Worm (Caenorhabditis elegans) whole organism, L2 larva: ENCODE data around the gene C48B4.8.
A peak's percentile ranks its signal among the peaks of the same experiment; 100 is the strongest.

ENCODE experiments used
- C34F6.9 ChIP-seq: fragments of 150-350 bp; optimal IDR thresholded peaks from 2 replicates; lab custom pipeline; 2014; ENCODE audit warnings: missing biosample characterization, missing genetic modification characterization
- F13H6.1 ChIP-seq: sonication (generic microtip); optimal IDR thresholded peaks from 2 replicates; lab custom pipeline; 2016; ENCODE audit warnings: missing genetic modification characterization, missing compliant biosample characterization
- ama-1 ChIP-seq: fragments of 150-350 bp; optimal IDR thresholded peaks from 2 replicates; lab custom pipeline; 2018; ENCODE audit warnings: inconsistent platforms
- blmp-1 ChIP-seq: sonication (generic microtip); optimal IDR thresholded peaks from 2 replicates; lab custom pipeline; 2017; ENCODE audit warnings: missing genetic modification characterization, mild to moderate bottlenecking, missing compliant biosample characterization, antibody characterized with exemption, moderate library complexity; ENCODE audit not compliant: insufficient read depth
- ceh-16 ChIP-seq: fragments of 150-350 bp; optimal IDR thresholded peaks from 2 replicates; lab custom pipeline; 2014; ENCODE audit warnings: missing biosample characterization, missing genetic modification characterization
- ceh-82 ChIP-seq: fragments of 150-350 bp; optimal IDR thresholded peaks from 2 replicates; lab custom pipeline; 2014; ENCODE audit warnings: missing biosample characterization, missing genetic modification characterization
- elt-1 ChIP-seq: fragments of 150-350 bp; optimal IDR thresholded peaks from 2 replicates; lab custom pipeline; 2014; ENCODE audit warnings: missing biosample characterization, missing genetic modification characterization
- elt-3 ChIP-seq: sonication (generic microtip); optimal IDR thresholded peaks from 2 replicates; lab custom pipeline; 2017; ENCODE audit warnings: missing biosample characterization, missing genetic modification characterization
- lin-11 ChIP-seq: fragments of 150-350 bp; sonication (generic microtip); optimal IDR thresholded peaks from 2 replicates; lab custom pipeline; 2014; ENCODE audit warnings: missing biosample characterization, missing genetic modification characterization, inconsistent platforms, mixed read lengths
- lin-13 ChIP-seq: fragments of 150-350 bp; optimal IDR thresholded peaks from 2 replicates; lab custom pipeline; 2014; ENCODE audit warnings: missing biosample characterization, missing genetic modification reagents, missing genetic modification characterization
- lin-39 ChIP-seq: fragments of 150-350 bp; optimal IDR thresholded peaks from 2 replicates; lab custom pipeline; 2014; ENCODE audit warnings: missing biosample characterization, missing genetic modification reagents, missing genetic modification characterization
- lsy-2 ChIP-seq, 2 experiments: fragments of 150-350 bp in 1 of 2; sonication (generic microtip) in 1 of 2; optimal IDR thresholded peaks; 2 replicates each; lab custom pipeline; 2014 to 2017; ENCODE audit warnings: missing biosample characterization in 2 of 2, missing genetic modification characterization in 2 of 2
- mab-5 ChIP-seq: fragments of 150-350 bp; optimal IDR thresholded peaks from 2 replicates; lab custom pipeline; 2014; ENCODE audit warnings: missing biosample characterization, missing genetic modification characterization
- mbf-1 ChIP-seq: sonication (generic microtip); optimal IDR thresholded peaks from 2 replicates; lab custom pipeline; 2017; ENCODE audit warnings: missing biosample characterization, missing genetic modification characterization
- mdl-1 ChIP-seq, 2 experiments: fragments of 150-350 bp in 1 of 2; sonication (generic microtip) in 1 of 2; optimal IDR thresholded peaks; 2 replicates each; lab custom pipeline; 2017; ENCODE audit warnings: missing biosample characterization in 2 of 2, missing genetic modification characterization in 2 of 2
- nhr-10 ChIP-seq: sonication (generic microtip); optimal IDR thresholded peaks from 2 replicates; lab custom pipeline; 2017; ENCODE audit warnings: missing biosample characterization, missing genetic modification characterization
- nhr-11 ChIP-seq: fragments of 150-350 bp; optimal IDR thresholded peaks from 2 replicates; lab custom pipeline; 2014; ENCODE audit warnings: missing biosample characterization, missing genetic modification characterization
- nhr-12 ChIP-seq: fragments of 150-350 bp; optimal IDR thresholded peaks from 2 replicates; lab custom pipeline; 2014; ENCODE audit warnings: missing biosample characterization, missing genetic modification characterization
- nhr-129 ChIP-seq: fragments of 150-350 bp; optimal IDR thresholded peaks from 2 replicates; lab custom pipeline; 2014; ENCODE audit warnings: missing biosample characterization, missing genetic modification characterization
- nhr-23 ChIP-seq: fragments of 150-350 bp; optimal IDR thresholded peaks from 2 replicates; lab custom pipeline; 2014; ENCODE audit warnings: missing biosample characterization, missing genetic modification reagents, missing genetic modification characterization
- nhr-237 ChIP-seq: fragments of 150-350 bp; optimal IDR thresholded peaks from 2 replicates; lab custom pipeline; 2014; ENCODE audit warnings: missing biosample characterization, missing genetic modification characterization
- nhr-6 ChIP-seq: fragments of 150-350 bp; optimal IDR thresholded peaks from 2 replicates; lab custom pipeline; 2014; ENCODE audit warnings: missing biosample characterization, missing genetic modification characterization
- peb-1 ChIP-seq: fragments of 150-350 bp; optimal IDR thresholded peaks from 2 replicates; lab custom pipeline; 2014; ENCODE audit warnings: missing biosample characterization, missing genetic modification characterization
- sma-9 ChIP-seq, 2 experiments: fragments of 150-350 bp in 1 of 2; sonication (generic microtip) in 1 of 2; optimal IDR thresholded peaks; 2 replicates each; lab custom pipeline; 2014 to 2016; ENCODE audit warnings: missing genetic modification characterization in 2 of 2, mild to moderate bottlenecking in 1 of 2, missing biosample characterization in 1 of 2, missing compliant biosample characterization in 1 of 2, missing genetic modification reagents in 1 of 2, moderate library complexity in 1 of 2
- unc-39 ChIP-seq: fragments of 150-350 bp; optimal IDR thresholded peaks from 2 replicates; lab custom pipeline; 2014; ENCODE audit warnings: missing biosample characterization, missing genetic modification characterization
- unc-55 ChIP-seq: fragments of 150-350 bp; sonication (generic microtip); optimal IDR thresholded peaks from 3 replicates; lab custom pipeline; 2014; ENCODE audit warnings: missing biosample characterization, missing genetic modification reagents, missing genetic modification characterization
- zag-1 ChIP-seq: fragments of 150-350 bp; optimal IDR thresholded peaks from 2 replicates; lab custom pipeline; 2014; ENCODE audit warnings: missing biosample characterization, missing genetic modification characterization
- ztf-1 ChIP-seq: fragments of 200-800 bp; sonication (Bioruptor generic); conservative IDR thresholded peaks from 2 replicates; pipeline ENCODE4 v1.3.6; 2022; ENCODE audit warnings: missing genetic modification characterization, missing compliant biosample characterization
- ztf-11 ChIP-seq: sonication (generic microtip); optimal IDR thresholded peaks from 2 replicates; lab custom pipeline; 2017; ENCODE audit warnings: missing biosample characterization, missing genetic modification characterization
- ztf-4 ChIP-seq: fragments of 150-350 bp; optimal IDR thresholded peaks from 2 replicates; lab custom pipeline; 2014; ENCODE audit warnings: missing biosample characterization, missing genetic modification characterization

C48B4.8 gene

DNA sequence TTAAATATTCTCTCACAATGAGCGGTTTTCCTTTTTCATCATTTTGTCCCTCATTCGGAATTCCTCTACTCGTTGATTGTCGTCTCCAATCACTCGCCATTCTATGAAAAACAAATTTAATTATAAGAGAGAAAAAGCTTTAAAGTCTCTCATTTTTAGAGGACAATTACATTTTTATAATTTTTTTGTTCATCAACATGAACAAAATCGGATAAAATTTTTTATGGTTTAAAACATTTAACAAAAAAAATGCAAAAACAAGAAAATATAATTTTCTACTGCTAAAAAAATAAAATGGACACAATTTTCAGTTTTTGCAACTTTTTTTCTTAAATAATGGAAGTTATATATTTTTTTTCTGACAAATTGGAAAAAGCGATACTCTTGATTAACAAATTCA, 44.9 kb downstream of the C48B4.8 start, which contains the start of gene F55H2.7:
Gene F55H2.7, minus strand, starts transcription at position 101 of the 400 bp plus-strand sequence.
- TF ChIP-seq nhr-11 (tag; lab: Kevin White, UChicago) (no peak), ztf-1 (no peak), ceh-82 (tag; lab: Kevin White, UChicago) (no peak), ztf-4 (tag; lab: Kevin White, UChicago) (no peak), nhr-6 (tag; lab: Kevin White, UChicago) (no peak), nhr-23 (tag; lab: Kevin White, UChicago) (no peak)

DNA sequence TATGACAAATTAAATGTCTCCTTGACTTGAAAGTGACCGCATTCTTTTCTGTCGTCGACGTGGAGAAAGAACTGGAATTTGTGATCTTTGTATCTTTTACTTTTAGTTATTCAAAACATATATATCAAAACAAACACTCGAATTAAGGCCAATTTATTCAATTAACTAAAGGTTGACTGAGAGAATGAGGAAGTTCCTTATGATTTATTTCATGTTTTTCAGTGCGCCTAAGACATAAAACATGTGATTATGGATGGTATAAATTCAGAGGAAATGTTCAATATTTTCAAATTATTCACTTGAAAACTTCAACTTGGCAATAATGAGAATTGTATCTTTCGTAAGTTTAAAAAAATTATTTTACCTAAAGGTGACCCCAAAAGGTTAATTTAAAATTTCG, 47.5 kb downstream of the C48B4.8 start, which contains the start of gene F55H2.8:
Gene F55H2.8, plus strand, starts transcription at position 301 of the 400 bp plus-strand sequence.
- TF ChIP-seq nhr-11 (tag; lab: Kevin White, UChicago) (no peak), nhr-23 (tag; lab: Kevin White, UChicago) (no peak), elt-3 (tag; lab: Kevin White, UChicago) (no peak)

DNA sequence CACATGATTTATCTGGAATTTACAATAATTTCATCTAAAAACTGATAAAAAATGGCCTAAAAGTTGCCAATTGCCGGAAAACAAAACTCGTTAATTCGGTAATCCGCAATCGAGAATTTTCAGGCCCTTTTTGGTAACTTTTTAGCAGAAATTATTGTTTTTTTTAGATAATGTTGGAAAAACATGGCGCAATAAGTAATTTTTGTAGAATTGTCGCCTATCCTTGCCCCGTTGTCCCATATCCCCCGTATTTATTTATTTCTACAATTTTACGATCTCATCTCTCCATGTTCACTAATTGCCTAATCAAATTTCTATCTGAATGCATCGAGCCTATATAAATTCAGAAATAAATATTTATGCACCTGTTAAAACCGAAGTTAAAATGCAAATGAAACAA, 48.1 kb downstream of the C48B4.8 start:
- TF ChIP-seq nhr-237 (tag; lab: Kevin White, UChicago): no peak
- TF ChIP-seq nhr-6 (tag; lab: Kevin White, UChicago): no peak
- no peak for TF ChIP-seq lin-13 (GFP tag; lab: Kevin White, UChicago)
- no peak for TF ChIP-seq nhr-10 (tag; lab: Kevin White, UChicago)
- no peak for TF ChIP-seq lin-11 (tag; lab: Kevin White, UChicago)
- no peak for TF ChIP-seq sma-9 (GFP tag; optimal IDR thresholded peaks at IDR 0.05; lab: Kevin White, UChicago)
- no peak for TF ChIP-seq sma-9 (tag; optimal IDR thresholded peaks at IDR 0.05; lab: Kevin White, UChicago)
- TF ChIP-seq ceh-82 (tag; lab: Kevin White, UChicago): no peak
- TF ChIP-seq lsy-2 (tag; optimal IDR thresholded peaks at IDR 0.05; lab: Kevin White, UChicago): no peak
- no peak for TF ChIP-seq peb-1 (tag; lab: Kevin White, UChicago)
- TF ChIP-seq ama-1 (lab: Kevin White, UChicago): no peak
- no peak for TF ChIP-seq ztf-11
- TF ChIP-seq blmp-1 (tag; lab: Kevin White, UChicago): no peak
- TF ChIP-seq C34F6.9 (tag; lab: Kevin White, UChicago): no peak
- TF ChIP-seq mdl-1 (tag; optimal IDR thresholded peaks at IDR 0.05; lab: Kevin White, UChicago): no peak
- no peak for TF ChIP-seq F13H6.1 (tag; lab: Kevin White, UChicago)
- TF ChIP-seq elt-1 (tag; lab: Kevin White, UChicago): no peak
- no peak for TF ChIP-seq mbf-1 (tag; lab: Kevin White, UChicago)
- no peak for TF ChIP-seq zag-1 (tag; lab: Kevin White, UChicago)
- TF ChIP-seq ceh-16 (tag; lab: Kevin White, UChicago): no peak

DNA sequence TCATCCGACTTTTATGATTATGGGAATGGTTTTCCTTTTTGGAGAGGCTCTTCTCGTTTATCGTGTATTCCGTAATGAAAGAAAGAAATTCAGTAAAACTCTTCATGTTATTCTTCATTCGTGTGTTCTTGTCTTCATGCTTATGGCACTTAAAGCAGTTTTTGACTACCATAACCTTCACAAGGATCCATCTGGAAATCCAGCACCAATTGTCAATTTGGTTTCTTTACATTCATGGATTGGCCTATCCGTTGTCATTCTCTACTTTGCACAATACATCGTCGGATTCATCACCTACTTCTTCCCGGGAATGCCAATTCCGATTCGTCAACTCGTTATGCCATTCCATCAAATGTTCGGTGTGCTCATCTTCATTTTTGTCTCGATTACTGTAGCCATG, 49.4 kb downstream of the C48B4.8 start:
- TF ChIP-seq nhr-237 (tag; lab: Kevin White, UChicago) (no peak), ceh-16 (tag; lab: Kevin White, UChicago) (no peak), elt-3 (tag; lab: Kevin White, UChicago) (no peak), lsy-2 (tag; optimal IDR thresholded peaks at IDR 0.05; lab: Kevin White, UChicago) (no peak), elt-1 (tag; lab: Kevin White, UChicago) (no peak), mab-5 (no peak), nhr-129 (no peak), lin-39 (tag; lab: Kevin White, UChicago) (no peak), mbf-1 (tag; lab: Kevin White, UChicago) (no peak), unc-39 (tag; lab: Kevin White, UChicago) (no peak), nhr-10 (tag; lab: Kevin White, UChicago) (no peak)

DNA sequence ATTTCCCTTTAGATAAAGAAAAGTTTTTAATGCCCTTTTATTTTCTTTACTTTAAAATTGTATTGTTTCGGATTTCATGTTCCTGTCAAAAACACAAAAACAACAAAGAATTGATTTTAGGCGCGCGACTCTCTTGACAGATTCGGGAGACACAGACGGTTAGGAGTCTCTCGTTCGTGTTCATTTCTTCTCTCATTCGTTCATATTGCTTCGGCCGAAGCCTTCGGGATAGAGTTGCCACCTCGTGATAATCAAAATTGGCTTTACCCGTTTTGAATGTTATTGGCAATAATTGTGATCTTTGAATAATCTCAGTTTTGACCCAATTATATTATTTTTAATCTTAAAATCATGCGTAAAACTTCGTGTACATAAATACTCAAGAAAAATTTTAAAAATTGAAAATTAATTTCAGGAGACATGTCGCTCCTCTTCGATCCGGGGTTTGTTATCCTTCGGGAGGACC, 50.0 kb downstream of the C48B4.8 start, which contains the start of gene F55H2.5:
Gene F55H2.5, plus strand, starts transcription at position 416 of the 466 bp plus-strand sequence.
- TF ChIP-seq C34F6.9 (tag; lab: Kevin White, UChicago) (peak; percentile 53), nhr-12 (tag; lab: Kevin White, UChicago) (no peak), nhr-11 (tag; lab: Kevin White, UChicago) (no peak), unc-55 (GFP tag; lab: Kevin White, UChicago) (peak; percentile 30), ceh-16 (tag; lab: Kevin White, UChicago) (no peak)
